Worm (Caenorhabditis elegans) whole organism, L4 larva: ENCODE measurements around the gene T24B8.4.

Source experiments
- F37D6.2 ChIP-seq: sonication (generic microtip); optimal IDR thresholded peaks from 2 replicates; lab custom pipeline; 2016; ENCODE audit warnings: mild to moderate bottlenecking, missing genetic modification characterization, missing compliant biosample characterization
- F44E2.7 ChIP-seq: fragments of 200-800 bp; sonication (Bioruptor generic); IDR thresholded peaks from 2 replicates; pipeline ENCODE4 v2.1.2; 2022; ENCODE audit warnings: missing genetic modification characterization, missing compliant biosample characterization
- F49E8.2 ChIP-seq: sonication (generic microtip); optimal IDR thresholded peaks from 2 replicates; lab custom pipeline; 2016; ENCODE audit warnings: missing compliant biosample characterization, mild to moderate bottlenecking, missing genetic modification characterization, borderline replicate concordance
- T20F7.1 ChIP-seq: fragments of 200-800 bp; sonication (Bioruptor generic); optimal IDR thresholded peaks from 2 replicates; lab custom pipeline; 2018; ENCODE audit warnings: mild to moderate bottlenecking, missing genetic modification characterization, missing compliant biosample characterization
- T26A8.4 ChIP-seq: fragments of 200-800 bp; sonication (Bioruptor generic); IDR thresholded peaks from 2 replicates; pipeline ENCODE4 v1.3.6; 2022; ENCODE audit warnings: missing genetic modification characterization, missing compliant biosample characterization
- Y48G9A.11 ChIP-seq: fragments of 200-800 bp; sonication (Bioruptor generic); IDR thresholded peaks from 2 replicates; pipeline ENCODE4 v1.3.6; 2022; ENCODE audit warnings: missing genetic modification reagents, missing genetic modification characterization, missing compliant biosample characterization
- Y75B8A.6 ChIP-seq: fragments of 200-800 bp; sonication (Bioruptor generic); IDR thresholded peaks from 2 replicates; pipeline ENCODE4 v1.3.6; 2022; ENCODE audit warnings: missing genetic modification reagents, missing genetic modification characterization, missing compliant biosample characterization
- aha-1 ChIP-seq: fragments of 150-350 bp; peaks from one replicate; lab custom pipeline; 2014; ENCODE audit warnings: missing biosample characterization, missing genetic modification characterization
- ama-1 ChIP-seq: fragments of 150-350 bp; optimal IDR thresholded peaks from 2 replicates; lab custom pipeline; 2014; ENCODE audit warnings: inconsistent platforms, mixed read lengths
- arid-1 ChIP-seq: fragments of 200-800 bp; sonication (Bioruptor generic); conservative IDR thresholded peaks from 2 replicates; pipeline ENCODE4 v1.3.6; 2022; ENCODE audit warnings: missing genetic modification reagents, missing genetic modification characterization, missing compliant biosample characterization
- attf-4 ChIP-seq: sonication (generic microtip); optimal IDR thresholded peaks from 3 replicates; lab custom pipeline; 2017; ENCODE audit warnings: missing biosample characterization, missing genetic modification characterization
- ceh-82 ChIP-seq: sonication (generic microtip); optimal IDR thresholded peaks from 2 replicates; lab custom pipeline; 2017; ENCODE audit warnings: missing biosample characterization, missing genetic modification characterization
- cey-2 ChIP-seq: sonication (generic microtip); optimal IDR thresholded peaks from 3 replicates; lab custom pipeline; 2017; ENCODE audit warnings: missing genetic modification characterization, mild to moderate bottlenecking, missing compliant biosample characterization, antibody characterized with exemption, borderline replicate concordance; ENCODE audit not compliant: insufficient read depth
- daf-16 ChIP-seq, 3 experiments: sonication (generic microtip); optimal IDR thresholded peaks; 2 replicates each; lab custom pipeline; 2016 to 2017; ENCODE audit warnings: missing genetic modification characterization in 3 of 3, missing genetic modification reagents in 3 of 3, mild to moderate bottlenecking in 2 of 3, missing compliant biosample characterization in 2 of 3, missing biosample characterization in 1 of 3, moderate library complexity in 1 of 3
- daf-8 ChIP-seq: fragments of 200-800 bp; sonication (Bioruptor generic); IDR thresholded peaks from 2 replicates; pipeline ENCODE4 v1.3.6; 2022; ENCODE audit warnings: missing genetic modification characterization, missing compliant biosample characterization
- dmd-6 ChIP-seq: fragments of 200-800 bp; sonication (Bioruptor generic); IDR thresholded peaks from 2 replicates; pipeline ENCODE4 v1.3.6; 2022; ENCODE audit warnings: missing genetic modification reagents, missing genetic modification characterization, missing compliant biosample characterization
- duxl-1 ChIP-seq: sonication (generic microtip); optimal IDR thresholded peaks from 2 replicates; lab custom pipeline; 2016; ENCODE audit warnings: mild to moderate bottlenecking, missing genetic modification characterization, moderate library complexity, missing compliant biosample characterization; ENCODE audit not compliant: poor library complexity
- dve-1 ChIP-seq: sonication (generic microtip); optimal IDR thresholded peaks from 2 replicates; lab custom pipeline; 2017; ENCODE audit warnings: antibody characterized with exemption, mild to moderate bottlenecking, missing genetic modification characterization, missing compliant biosample characterization; ENCODE audit not compliant: insufficient read depth
- egl-27 ChIP-seq: sonication (generic microtip); optimal IDR thresholded peaks from 3 replicates; lab custom pipeline; 2017; ENCODE audit warnings: missing biosample characterization, missing genetic modification reagents, missing genetic modification characterization
- hif-1 ChIP-seq, 2 experiments: sonication (generic microtip); optimal IDR thresholded peaks; 2 replicates each; lab custom pipeline; 2016 to 2017; ENCODE audit warnings: missing compliant biosample characterization in 2 of 2, missing genetic modification characterization in 2 of 2, missing genetic modification reagents in 2 of 2, missing genotype in 2 of 2, mild to moderate bottlenecking in 1 of 2
- hlh-30 ChIP-seq: sonication (generic microtip); optimal IDR thresholded peaks from 2 replicates; lab custom pipeline; 2017; ENCODE audit warnings: antibody characterized with exemption, mild to moderate bottlenecking, missing genetic modification characterization, missing compliant biosample characterization; ENCODE audit not compliant: insufficient read depth
- jun-1 ChIP-seq: fragments of 150-350 bp; optimal IDR thresholded peaks from 2 replicates; lab custom pipeline; 2014; ENCODE audit warnings: missing biosample characterization, missing genetic modification reagents, missing genetic modification characterization
- lin-13 ChIP-seq: fragments of 150-350 bp; optimal IDR thresholded peaks from 2 replicates; lab custom pipeline; 2014; ENCODE audit warnings: missing biosample characterization, missing genetic modification reagents, missing genetic modification characterization
- lin-29 ChIP-seq: fragments of 200-800 bp; sonication (Bioruptor generic); IDR thresholded peaks from 2 replicates; pipeline ENCODE4 v1.3.6; 2022; ENCODE audit warnings: missing genetic modification reagents, missing genetic modification characterization, missing compliant biosample characterization
- lin-38 ChIP-seq: fragments of 200-800 bp; sonication (Bioruptor generic); IDR thresholded peaks from 2 replicates; pipeline ENCODE4 v1.3.6; 2022; ENCODE audit warnings: missing genetic modification reagents, missing genetic modification characterization, missing compliant biosample characterization
- lir-3 ChIP-seq: sonication (generic microtip); optimal IDR thresholded peaks from 2 replicates; lab custom pipeline; 2016; ENCODE audit warnings: mild to moderate bottlenecking, missing genetic modification characterization, missing compliant biosample characterization
- madf-5 ChIP-seq, 2 experiments: fragments of 200-800 bp; sonication (Bioruptor generic); IDR thresholded peaks; 2 replicates each; pipeline ENCODE4 v1.3.6; 2022; ENCODE audit warnings: missing compliant biosample characterization in 2 of 2, missing genetic modification characterization in 2 of 2
- madf-9 ChIP-seq: fragments of 200-800 bp; sonication (Bioruptor generic); conservative IDR thresholded peaks from 2 replicates; pipeline ENCODE4 v1.3.6; 2022; ENCODE audit warnings: missing genetic modification reagents, missing genetic modification characterization, missing compliant biosample characterization
- mes-2 ChIP-seq: sonication (generic microtip); optimal IDR thresholded peaks from 2 replicates; lab custom pipeline; 2016; ENCODE audit warnings: missing genotype, mild to moderate bottlenecking, missing genetic modification characterization, missing compliant biosample characterization; ENCODE audit not compliant: poor library complexity, severe bottlenecking
- mxl-3 ChIP-seq: fragments of 200-800 bp; sonication (Bioruptor generic); optimal IDR thresholded peaks from 2 replicates; lab custom pipeline; 2018; ENCODE audit warnings: mild to moderate bottlenecking, missing genetic modification characterization, missing compliant biosample characterization
- nhr-10 ChIP-seq: fragments of 150-350 bp; optimal IDR thresholded peaks from 2 replicates; lab custom pipeline; 2014; ENCODE audit warnings: missing biosample characterization, missing genetic modification characterization
- nhr-102 ChIP-seq: sonication (generic microtip); optimal IDR thresholded peaks from 2 replicates; lab custom pipeline; 2016; ENCODE audit warnings: mild to moderate bottlenecking, missing genetic modification characterization, moderate library complexity, missing compliant biosample characterization
- nhr-237 ChIP-seq: sonication (generic microtip); optimal IDR thresholded peaks from 2 replicates; lab custom pipeline; 2017; ENCODE audit warnings: missing biosample characterization, missing genetic modification characterization
- nhr-41 ChIP-seq: fragments of 200-800 bp; sonication (Bioruptor generic); IDR thresholded peaks from 2 replicates; pipeline ENCODE4 v1.3.6; 2022; ENCODE audit warnings: missing genetic modification reagents, missing genetic modification characterization, missing compliant biosample characterization
- nhr-42 ChIP-seq: fragments of 200-800 bp; sonication (Bioruptor generic); IDR thresholded peaks from 2 replicates; pipeline ENCODE4 v1.3.6; 2022; ENCODE audit warnings: missing genetic modification characterization, missing compliant biosample characterization
- nhr-76 ChIP-seq: fragments of 150-350 bp; optimal IDR thresholded peaks from 2 replicates; lab custom pipeline; 2014; ENCODE audit warnings: missing biosample characterization, missing genetic modification characterization
- nhr-77 ChIP-seq: fragments of 150-350 bp; optimal IDR thresholded peaks from 2 replicates; lab custom pipeline; 2014; ENCODE audit warnings: missing biosample characterization, missing genetic modification characterization
- sdz-12 ChIP-seq: fragments of 200-800 bp; sonication (Bioruptor generic); optimal IDR thresholded peaks from 2 replicates; lab custom pipeline; 2018; ENCODE audit warnings: mild to moderate bottlenecking, missing genetic modification characterization, missing compliant biosample characterization
- skn-1 ChIP-seq: fragments of 150-350 bp; optimal IDR thresholded peaks from 2 replicates; lab custom pipeline; 2014; ENCODE audit warnings: missing biosample characterization, missing genetic modification characterization
- spr-1 ChIP-seq: sonication (generic microtip); optimal IDR thresholded peaks from 2 replicates; lab custom pipeline; 2016; ENCODE audit warnings: mild to moderate bottlenecking, missing genetic modification characterization, missing compliant biosample characterization
- spr-3 ChIP-seq: fragments of 200-800 bp; sonication (Bioruptor generic); optimal IDR thresholded peaks from 2 replicates; lab custom pipeline; 2018; ENCODE audit warnings: mild to moderate bottlenecking, missing genetic modification characterization, missing compliant biosample characterization
- tag-97 ChIP-seq: fragments of 200-800 bp; sonication (Bioruptor generic); IDR thresholded peaks from 2 replicates; pipeline ENCODE4 v1.3.6; 2022; ENCODE audit warnings: missing genetic modification characterization, missing compliant biosample characterization
- unc-62 ChIP-seq, 3 experiments: fragments of 150-350 bp in 1 of 3; sonication (generic microtip); optimal IDR thresholded peaks in 2 of 3; peaks in 1 of 3; 1 replicate in 1 of 3; 2 replicates in 2 of 3; lab custom pipeline; 2014 to 2017; ENCODE audit warnings: missing biosample characterization in 3 of 3, missing genetic modification characterization in 3 of 3, missing genetic modification reagents in 3 of 3, missing genotype in 1 of 3
- zfp-2 ChIP-seq: sonication (generic microtip); optimal IDR thresholded peaks from 2 replicates; lab custom pipeline; 2016; ENCODE audit warnings: mild to moderate bottlenecking, missing genetic modification characterization, missing compliant biosample characterization
- ztf-11 ChIP-seq: fragments of 150-350 bp; optimal IDR thresholded peaks from 2 replicates; lab custom pipeline; 2014; ENCODE audit warnings: missing biosample characterization, missing genetic modification characterization

T24B8.4 gene

DNA sequence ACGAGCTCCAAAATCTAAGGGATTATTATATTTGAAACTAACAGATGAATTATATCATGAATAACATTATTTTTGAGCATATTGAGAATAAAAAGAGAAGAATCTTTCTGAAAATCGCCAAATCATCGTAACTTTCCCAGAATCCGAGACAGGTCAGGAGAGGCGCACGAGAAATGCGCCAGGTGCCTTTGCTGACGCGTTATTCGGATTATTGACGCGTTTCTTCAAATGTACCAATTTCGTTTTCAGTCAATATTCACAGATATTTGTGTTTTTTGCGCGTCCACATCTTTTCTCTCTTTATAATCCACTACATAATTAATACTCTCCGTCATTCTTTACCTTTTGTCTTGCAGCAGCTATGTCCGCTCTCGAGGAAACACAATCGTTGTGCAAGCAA lies 28.4 kb upstream of the T24B8.4 start, which contains the start of gene T24H10.1 (continued):
- no peak for TF ChIP-seq duxl-1 (tag; lab: Kevin White, UChicago)
- peak; percentile 4 for TF ChIP-seq F49E8.2
- peak; percentile 48 for TF ChIP-seq F37D6.2
- peak; percentile 10 for TF ChIP-seq mxl-3 (GFP tag; lab: Kevin White, UChicago)

DNA sequence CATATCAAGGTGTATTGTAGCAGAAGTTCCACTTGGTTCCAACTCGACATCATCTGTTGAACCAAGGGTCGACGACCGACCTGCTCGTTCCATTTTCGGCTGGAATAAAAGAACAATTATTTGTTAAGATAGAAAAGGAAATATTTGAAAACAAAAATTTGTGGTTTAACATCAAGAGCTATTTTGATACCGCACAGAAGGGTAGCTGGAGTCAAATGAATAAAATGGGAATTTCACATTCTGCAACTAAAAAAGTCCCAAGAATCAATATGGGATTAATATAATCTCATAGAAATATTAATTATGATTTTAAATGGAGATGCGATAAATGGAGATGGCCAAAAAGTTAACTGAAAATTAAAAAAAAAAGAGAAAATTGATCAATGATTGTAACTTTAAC lies 27.9 kb upstream of the T24B8.4 start, which contains the start of gene clh-5:
Gene clh-5, minus strand, starts transcription at position 101 of the 400 bp plus-strand sequence.
- TF ChIP-seq zfp-2 (tag; lab: Kevin White, UChicago) (no peak), hlh-30 (tag; lab: Kevin White, UChicago) (no peak), nhr-41 (GFP tag; lab: Robert Waterston, UW) (no peak), daf-16 (GFP tag; optimal IDR thresholded peaks at IDR 0.05; lab: Kevin White, UChicago) (no peak), daf-16 (tag; optimal IDR thresholded peaks at IDR 0.05; lab: Kevin White, UChicago) (no peak), ztf-11 (no peak), lir-3 (tag; lab: Kevin White, UChicago) (no peak), nhr-102 (tag; lab: Kevin White, UChicago) (no peak), madf-9 (GFP tag; lab: Robert Waterston, UW) (no peak), lin-29 (GFP tag; lab: Robert Waterston, UW) (no peak), nhr-76 (tag; lab: Kevin White, UChicago) (no peak), nhr-10 (no peak), lin-13 (no peak), F49E8.2 (no peak), daf-8 (GFP tag; lab: Robert Waterston, UW) (no peak), skn-1 (tag; lab: Kevin White, UChicago) (no peak), egl-27 (no peak), mes-2 (tag; lab: Kevin White, UChicago) (no peak), ceh-82 (tag; lab: Kevin White, UChicago) (no peak), Y48G9A.11 (GFP tag; lab: Robert Waterston, UW) (no peak), tag-97 (GFP tag; lab: Robert Waterston, UW) (no peak)
- TF ChIP-seq, all 104 proteins: peak for 0

DNA sequence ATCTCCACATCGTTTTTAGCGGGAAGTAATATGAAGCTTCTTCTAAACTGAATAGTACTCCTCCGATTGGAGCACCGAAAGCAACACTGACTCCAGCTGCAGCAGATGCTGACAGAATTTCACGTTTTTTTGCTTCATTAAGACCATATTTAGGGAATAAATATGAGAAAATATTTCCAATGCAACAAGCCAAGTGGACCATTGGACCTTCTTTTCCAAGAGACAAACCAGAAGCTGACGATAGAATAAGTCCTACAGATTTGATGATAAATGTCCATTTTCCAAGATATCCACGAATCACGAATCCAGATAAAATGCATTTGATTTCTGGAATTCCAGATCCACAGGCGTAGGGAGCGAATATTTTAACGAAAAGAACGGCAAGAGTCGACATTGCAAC lies 26.7 kb upstream of the T24B8.4 start:
- TF ChIP-seq nhr-42 (GFP tag; lab: Robert Waterston, UW) (no peak), aha-1 (peak; percentile 91)

DNA sequence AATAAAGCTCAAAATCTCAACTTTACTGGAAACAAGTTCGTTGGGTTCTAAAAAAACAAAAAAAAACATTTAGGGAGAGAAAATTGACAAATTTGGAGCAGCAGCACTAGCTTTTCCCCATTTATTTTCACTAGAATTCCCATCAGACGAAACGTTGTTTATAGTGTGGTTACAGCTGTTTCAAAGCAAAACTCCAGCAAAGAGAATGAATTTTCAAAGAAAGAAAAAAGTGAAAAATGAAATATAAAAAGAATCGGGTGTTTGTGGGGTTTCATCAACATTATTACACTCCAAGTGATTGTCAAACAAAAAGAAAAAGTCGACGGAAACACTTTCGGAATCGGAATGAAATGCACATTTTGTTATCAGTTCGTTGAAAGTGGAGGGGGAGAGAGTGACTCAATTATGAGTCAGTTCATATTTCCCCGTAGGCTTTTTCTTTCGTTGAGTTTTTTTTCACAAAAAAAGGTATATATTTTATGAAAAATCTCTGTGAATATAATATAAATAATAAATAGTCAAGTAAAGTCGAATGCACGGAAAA lies 23.7 kb upstream of the T24B8.4 start:
- TF ChIP-seq lin-38, result no peak
- TF ChIP-seq dmd-6 (GFP tag; lab: Robert Waterston, UW), result peak; percentile 55; the same call in 1 of the 2 replicates
- no peak for TF ChIP-seq arid-1 (GFP tag; lab: Robert Waterston, UW)
- no peak for TF ChIP-seq nhr-77
- no peak for TF ChIP-seq hif-1 (tag; optimal IDR thresholded peaks at IDR 0.05; lab: Kevin White, UChicago)
- TF ChIP-seq attf-4 (tag; lab: Kevin White, UChicago), result no peak
- no peak for TF ChIP-seq nhr-42 (GFP tag; lab: Robert Waterston, UW)
- no peak for TF ChIP-seq nhr-237 (tag; lab: Kevin White, UChicago)
- peak; percentile 20 for TF ChIP-seq dve-1
- peak; percentile 34 for TF ChIP-seq ama-1
- no peak for TF ChIP-seq cey-2
- no peak for TF ChIP-seq spr-1
- no peak for TF ChIP-seq F49E8.2
- no peak for TF ChIP-seq T20F7.1 (GFP tag; lab: Kevin White, UChicago)
- TF ChIP-seq spr-3 (GFP tag; lab: Kevin White, UChicago), result no peak
- no peak for TF ChIP-seq T26A8.4 (GFP tag; lab: Robert Waterston, UW)
- TF ChIP-seq jun-1 (tag; lab: Kevin White, UChicago), result no peak
- TF ChIP-seq madf-5 (GFP tag; IDR thresholded peaks at IDR 0.05; lab: Robert Waterston, UW), result no peak
- no peak for TF ChIP-seq sdz-12
- TF ChIP-seq F44E2.7 (GFP tag; lab: Robert Waterston, UW), result no peak
- peak in 1 of 2 experiments; percentile 95 for TF ChIP-seq unc-62 (GFP tag; optimal IDR thresholded peaks at IDR 0.05 in 1 of 2; lab: Kevin White, UChicago)
- TF ChIP-seq unc-62 (tag; optimal IDR thresholded peaks at IDR 0.05; lab: Kevin White, UChicago), result no peak
- TF ChIP-seq Y75B8A.6 (GFP tag; lab: Robert Waterston, UW), result no peak
